Worm (Caenorhabditis elegans) whole organism, L1 larva: ENCODE data around the gene bus-8B.

Experiments used
- elt-2 ChIP-seq: sonication (generic microtip); optimal IDR thresholded peaks from 2 replicates; lab custom pipeline; 2016; ENCODE audit warnings: missing genetic modification characterization, mild to moderate bottlenecking, inconsistent platforms, missing compliant biosample characterization, missing genetic modification reagents
- elt-3 ChIP-seq, 6 experiments: fragments of 150-350 bp in 1 of 6; sonication (generic microtip); optimal IDR thresholded peaks; 2 replicates each; lab custom pipeline; 2017 to 2018; ENCODE audit warnings: missing biosample characterization in 6 of 6, missing genetic modification characterization in 6 of 6, inconsistent platforms in 1 of 6
- fos-1 ChIP-seq: fragments of 150-350 bp; optimal IDR thresholded peaks from 2 replicates; lab custom pipeline; 2014; ENCODE audit warnings: missing biosample characterization, missing genetic modification characterization
- mef-2 ChIP-seq: fragments of 150-350 bp; optimal IDR thresholded peaks from 2 replicates; lab custom pipeline; 2014; ENCODE audit warnings: missing biosample characterization, missing genetic modification characterization
- nhr-28 ChIP-seq: fragments of 150-350 bp; optimal IDR thresholded peaks from 2 replicates; lab custom pipeline; 2014; ENCODE audit warnings: missing biosample characterization, missing genetic modification characterization
- nhr-47 ChIP-seq: sonication (generic microtip); optimal IDR thresholded peaks from 2 replicates; lab custom pipeline; 2016; ENCODE audit warnings: mild to moderate bottlenecking, missing genetic modification characterization, moderate library complexity, missing compliant biosample characterization
- pag-3 ChIP-seq: sonication (generic microtip); optimal IDR thresholded peaks from 2 replicates; lab custom pipeline; 2017; ENCODE audit warnings: missing genetic modification characterization, mild to moderate bottlenecking, missing compliant biosample characterization, antibody characterized with exemption, borderline replicate concordance; ENCODE audit not compliant: insufficient read depth
- pqm-1 ChIP-seq: sonication (generic microtip); optimal IDR thresholded peaks from 3 replicates; lab custom pipeline; 2017; ENCODE audit warnings: missing biosample characterization, missing genetic modification characterization
- skn-1 ChIP-seq: fragments of 150-350 bp; optimal IDR thresholded peaks from 2 replicates; lab custom pipeline; 2014; ENCODE audit warnings: missing biosample characterization, missing genetic modification characterization
- snu-23 ChIP-seq: sonication (generic microtip); optimal IDR thresholded peaks from 2 replicates; lab custom pipeline; 2016; ENCODE audit warnings: missing genetic modification characterization, missing compliant biosample characterization
- unc-62 ChIP-seq: fragments of 150-350 bp; optimal IDR thresholded peaks from 2 replicates; lab custom pipeline; 2014; ENCODE audit warnings: missing biosample characterization, missing genetic modification reagents, missing genetic modification characterization
- vab-15 ChIP-seq: sonication (generic microtip); optimal IDR thresholded peaks from 2 replicates; lab custom pipeline; 2017; ENCODE audit warnings: missing genotype, mild to moderate bottlenecking, missing genetic modification characterization, missing compliant biosample characterization
- xbp-1 ChIP-seq: sonication (generic microtip); optimal IDR thresholded peaks from 2 replicates; lab custom pipeline; 2016; ENCODE audit warnings: missing genetic modification characterization, missing compliant biosample characterization

DNA sequence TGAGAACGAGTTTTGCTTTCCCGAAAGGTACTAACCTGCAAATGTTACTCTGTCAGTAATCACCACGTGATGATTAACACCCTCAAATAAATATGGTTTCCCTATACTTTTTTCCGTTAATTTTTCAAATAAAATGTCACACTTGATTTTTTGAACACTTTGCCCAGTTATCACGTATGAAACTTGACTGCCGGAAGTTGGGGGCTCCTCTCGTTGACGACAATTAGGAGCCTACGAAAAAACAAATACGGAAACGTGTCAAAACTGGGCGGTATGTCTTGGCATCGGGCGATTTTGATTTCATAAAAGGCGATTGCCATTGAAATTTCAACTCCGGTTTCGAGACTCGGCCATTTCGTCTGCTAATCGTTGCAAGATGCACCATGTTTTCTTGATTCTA lies 45.2 kb upstream of the bus-8B start, which contains the start of gene C25F6.8:
- no peak for TF ChIP-seq pqm-1 (tag; lab: Kevin White, UChicago)
- no peak for TF ChIP-seq unc-62
- no peak for TF ChIP-seq elt-3 (tag; optimal IDR thresholded peaks at IDR 0.05; lab: Kevin White, UChicago)
- TF ChIP-seq mef-2 (tag; lab: Kevin White, UChicago), result no peak
- no peak for TF ChIP-seq xbp-1 (tag; lab: Kevin White, UChicago)
- no peak for TF ChIP-seq skn-1 (tag; lab: Kevin White, UChicago)
- no peak for TF ChIP-seq pag-3 (tag; lab: Kevin White, UChicago)
- TF ChIP-seq nhr-47 (tag; lab: Kevin White, UChicago), result no peak
- no peak for TF ChIP-seq vab-15 (tag; lab: Kevin White, UChicago)
- no peak for TF ChIP-seq snu-23 (GFP tag; lab: Kevin White, UChicago)
- no peak for TF ChIP-seq nhr-28 (tag; lab: Kevin White, UChicago)
- no peak for TF ChIP-seq fos-1 (tag; lab: Kevin White, UChicago)
- no peak for TF ChIP-seq elt-2 (tag; lab: Kevin White, UChicago)
